Worm (Caenorhabditis elegans) whole organism, young adult: Measurements from ENCODE around the gene W08F4.12.
"Not testable (repeated sequence)": the region's sequence is repeated elsewhere in the genome, so short reads cannot be mapped to it uniquely, and the experiment has no call there.

Experiments
- Y95B8A.8 ChIP-seq: fragments of 200-800 bp; sonication (Bioruptor generic); IDR thresholded peaks from 2 replicates; pipeline ENCODE4 v1.3.6; 2022; ENCODE audit warnings: missing genetic modification reagents, missing genetic modification characterization, missing compliant biosample characterization
- ceh-40 ChIP-seq: fragments of 200-800 bp; sonication (Bioruptor generic); IDR thresholded peaks from 2 replicates; pipeline ENCODE4 v1.3.6; 2022; ENCODE audit warnings: missing genetic modification characterization, missing compliant biosample characterization
- egl-44 ChIP-seq: fragments of 200-800 bp; sonication (Bioruptor generic); IDR thresholded peaks from 2 replicates; pipeline ENCODE4 v1.3.6; 2022; ENCODE audit warnings: missing genetic modification reagents, missing genetic modification characterization, missing compliant biosample characterization

The W08F4.12 gene

DNA sequence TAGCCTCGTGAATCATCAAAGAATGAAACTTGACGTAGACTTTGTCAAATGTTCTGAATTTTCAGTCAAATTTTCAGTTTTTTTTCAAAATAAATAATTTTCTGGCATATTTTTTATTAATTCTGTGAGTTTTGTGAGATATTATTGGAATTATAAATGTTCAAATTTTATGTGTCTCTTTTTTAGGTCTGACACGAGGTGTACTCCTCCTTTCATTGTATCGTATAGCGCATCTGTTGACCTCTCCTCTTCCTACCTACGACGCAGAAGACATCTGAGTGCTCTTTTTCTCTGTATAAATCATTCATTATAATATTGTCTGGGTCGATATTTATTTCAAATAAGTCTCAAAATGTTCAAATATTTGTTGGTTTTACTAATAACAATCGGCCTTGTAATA is 49.0 kb downstream of the W08F4.12 start, which contains the start of gene T27A1.3:
TSS of gene T27A1.3 (plus strand) at position 301 of the 400 bp plus-strand sequence.
- TF ChIP-seq egl-44 (GFP tag; lab: Robert Waterston, UW); Y95B8A.8; ceh-40 (GFP tag; lab: Robert Waterston, UW): not testable (repeated sequence)
- TF ChIP-seq, all 124 proteins: peak for 0; not testable (repeated sequence) for 124
